Fruit fly (Drosophila melanogaster): ENCODE results near the gene CG5783.

Gene CG5783

dm6 chr2L:18145253-18145652, 10.6 kb upstream of the CG5783 start (continued):
- TF ChIP-seq sc (optimal IDR thresholded peaks at IDR 0.05) (no peak), sc (GFP tag; optimal IDR thresholded peaks at IDR 0.05) (peak; percentile 70), B-H2 (GFP tag; optimal IDR thresholded peaks at IDR 0.05) (no peak), Dfd (GFP tag; optimal IDR thresholded peaks at IDR 0.05) (no peak), CG4854 (GFP tag; optimal IDR thresholded peaks at IDR 0.05) (peak; percentile 82), CG7271 (tag; optimal IDR thresholded peaks at IDR 0.05) (peak; percentile 88), gfzf (GFP tag; optimal IDR thresholded peaks at IDR 0.05) (no peak), Six4 (GFP tag; optimal IDR thresholded peaks at IDR 0.05) (peak; percentile 84), CG14860 (GFP tag; IDR thresholded peaks at IDR 0.05; ENCODE audit: partially characterized antibody) (no peak), CG4424 (GFP tag; optimal IDR thresholded peaks at IDR 0.05) (peak; percentile 91), fd102C (GFP tag; optimal IDR thresholded peaks at IDR 0.05) (peak; percentile 98), CG8359 (GFP tag; optimal IDR thresholded peaks at IDR 0.05; ENCODE audit: borderline replicate concordance) (peak; percentile 71), sna (GFP tag; IDR thresholded peaks at IDR 0.05; ENCODE audit: partially characterized antibody) (no peak), CG3163 (GFP tag; optimal IDR thresholded peaks at IDR 0.05) (peak; percentile 63), CG14710 (tag; optimal IDR thresholded peaks at IDR 0.05) (peak; percentile 89), eve (GFP tag; optimal IDR thresholded peaks at IDR 0.05) (peak in 1 of 2 experiments; percentile 82), CG15601 (tag; optimal IDR thresholded peaks at IDR 0.05) (peak; percentile 67), CG8924 (tag; optimal IDR thresholded peaks at IDR 0.05) (peak; percentile 92), grau (tag; optimal IDR thresholded peaks at IDR 0.05) (peak; percentile 83), lilli (GFP tag; optimal IDR thresholded peaks at IDR 0.05) (peak; percentile 88), CG11504 (tag; optimal IDR thresholded peaks at IDR 0.05) (peak; percentile 84), Poxn (GFP tag; IDR thresholded peaks at IDR 0.05) (peak; percentile 44; the same call in 1 of the 2 replicates), CG16815 (GFP tag; optimal IDR thresholded peaks at IDR 0.05) (peak; percentile 96), ham (GFP tag; IDR thresholded peaks at IDR 0.05) (no peak), Asciz (GFP tag; optimal IDR thresholded peaks at IDR 0.05) (peak; percentile 55), Dref (GFP tag; IDR thresholded peaks at IDR 0.05) (no peak), crp (GFP tag; optimal IDR thresholded peaks at IDR 0.05) (peak in 1 of 2 experiments; percentile 35), fru (optimal IDR thresholded peaks at IDR 0.05) (no peak), CG34224 (GFP tag; IDR thresholded peaks at IDR 0.05; ENCODE audit: partially characterized antibody) (no peak), her (GFP tag; optimal IDR thresholded peaks at IDR 0.05) (peak; percentile 79), CG18599 (GFP tag; optimal IDR thresholded peaks at IDR 0.05) (peak; percentile 88), TFAM (GFP tag; optimal IDR thresholded peaks at IDR 0.05) (peak; percentile 55), CG4282 (GFP tag; optimal IDR thresholded peaks at IDR 0.05) (peak; percentile 17), CG13123 (GFP tag; optimal IDR thresholded peaks at IDR 0.05) (peak; percentile 73), ranshi (GFP tag; IDR thresholded peaks at IDR 0.05) (peak; percentile 79; the same call in 1 of the 2 replicates), prd (optimal IDR thresholded peaks at IDR 0.05) (no peak), prd (GFP tag; IDR thresholded peaks at IDR 0.05) (peak; percentile 97), MESR4 (GFP tag; optimal IDR thresholded peaks at IDR 0.05) (peak; percentile 16), CG9817 (tag; optimal IDR thresholded peaks at IDR 0.05) (peak; percentile 57), NFAT (GFP tag; IDR thresholded peaks at IDR 0.05) (peak; percentile 66), vfl (GFP tag; optimal IDR thresholded peaks at IDR 0.05) (peak; percentile 82), knrl (GFP tag; IDR thresholded peaks at IDR 0.05; ENCODE audit: partially characterized antibody) (no peak), MTF-1 (GFP tag; optimal IDR thresholded peaks at IDR 0.05; ENCODE audit: borderline replicate concordance) (peak; percentile 73), Mes4 (GFP tag; optimal IDR thresholded peaks at IDR 0.05) (peak; percentile 76), CG6683 (GFP tag; optimal IDR thresholded peaks at IDR 0.05) (peak; percentile 22), wor (GFP tag; IDR thresholded peaks at IDR 0.05) (peak; percentile 66), Dp (GFP tag; optimal IDR thresholded peaks at IDR 0.05) (no peak), CG34422 (GFP tag; IDR thresholded peaks at IDR 0.05) (peak; percentile 79; the same call in 2 of the 3 replicates), CG7786 (GFP tag; optimal IDR thresholded peaks at IDR 0.05) (peak; percentile 91), cato (GFP tag; optimal IDR thresholded peaks at IDR 0.05; ENCODE audit: borderline replicate concordance) (peak; percentile 75), gsb (GFP tag; IDR thresholded peaks at IDR 0.05) (peak; percentile 60)

All from whole organism, embryonic.